Worm (Caenorhabditis elegans): Measurements from ENCODE around the gene pqn-75.

Gene pqn-75

DNA sequence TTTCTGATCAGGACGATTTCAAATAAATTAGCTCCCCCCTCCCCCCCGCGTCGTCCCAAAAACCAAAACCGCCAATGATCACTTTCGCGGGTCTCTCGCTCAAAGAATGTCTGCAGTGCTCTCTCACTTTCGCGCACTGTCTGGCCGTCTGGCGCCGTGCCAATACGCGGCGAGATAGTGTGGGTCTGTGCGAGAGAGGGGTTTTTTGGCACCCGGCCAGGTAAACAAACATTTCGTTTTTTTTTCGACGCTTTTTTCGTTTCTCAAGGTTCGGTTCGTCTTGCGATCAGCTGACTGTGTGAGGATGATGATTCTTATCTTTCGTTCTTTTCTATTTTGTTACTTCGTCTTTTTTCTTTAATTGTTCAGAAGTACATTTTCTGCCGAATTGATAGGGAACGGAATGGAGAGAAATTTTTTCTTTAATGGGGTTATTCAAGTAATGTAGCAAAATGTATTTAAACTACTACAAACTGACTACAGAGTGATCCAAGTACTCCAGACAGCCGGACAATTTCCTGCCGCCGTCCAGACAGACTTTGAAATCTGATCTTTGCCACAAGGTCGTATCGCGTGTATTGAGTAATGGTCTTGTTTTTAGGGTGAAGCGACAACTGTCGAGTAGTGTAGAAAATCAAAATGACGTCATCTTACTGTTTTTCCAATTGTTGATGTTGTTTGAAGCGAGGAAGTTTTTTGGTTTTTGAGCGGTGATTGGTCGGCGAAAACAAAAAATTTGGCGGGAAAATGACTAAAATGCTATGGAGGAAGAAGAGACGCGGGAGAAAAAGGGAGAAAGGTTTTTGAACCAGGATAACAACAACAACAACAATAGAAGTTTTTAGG, 47.7 kb upstream of the pqn-75 start (continued):
- peak; percentile 66 for TF ChIP-seq F23B12.7 (tag; optimal IDR thresholded peaks at IDR 0.05; ENCODE audit: insufficient read depth)
- TF ChIP-seq rcor-1 (GFP tag; IDR thresholded peaks at IDR 0.05) = 0 out of 2 replicates have a peak, but pooled peaks have one; percentile 31
- TF ChIP-seq unc-62 (GFP tag; optimal IDR thresholded peaks at IDR 0.05) = no peak
- TF ChIP-seq ztf-22 (GFP tag; optimal IDR thresholded peaks at IDR 0.05) = peak; percentile 26
- peak; percentile 64 for TF ChIP-seq dox-1 (GFP tag; IDR thresholded peaks at IDR 0.05)
- TF ChIP-seq nhr-80 (tag; optimal IDR thresholded peaks at IDR 0.05) = peak; percentile 77
- TF ChIP-seq ceh-79 (tag; optimal IDR thresholded peaks at IDR 0.05) = no peak
- no peak for TF ChIP-seq T26A5.8 (tag; optimal IDR thresholded peaks at IDR 0.05)
- no peak for TF ChIP-seq akir-1 (GFP tag; optimal IDR thresholded peaks at IDR 0.05)
- TF ChIP-seq repo-1 (tag; optimal IDR thresholded peaks at IDR 0.05) = no peak
- TF ChIP-seq lsl-1 (GFP tag; optimal IDR thresholded peaks at IDR 0.05) = no peak
- TF ChIP-seq atf-7 (tag; optimal IDR thresholded peaks at IDR 0.05) = peak; percentile 29
- TF ChIP-seq hrde-1 (tag; optimal IDR thresholded peaks at IDR 0.05; ENCODE audit: borderline replicate concordance) = no peak
- peak; percentile 75 for TF ChIP-seq Y95B8A.8 (GFP tag; IDR thresholded peaks at IDR 0.05)
- TF ChIP-seq efl-1 (GFP tag; optimal IDR thresholded peaks at IDR 0.05) = peak; percentile 11
- no peak for TF ChIP-seq lin-35 (GFP tag; optimal IDR thresholded peaks at IDR 0.05)
- TF ChIP-seq let-607 (tag; optimal IDR thresholded peaks at IDR 0.05) = peak in 1 of 2 experiments; percentile 5
- TF ChIP-seq ztf-6 (GFP tag; IDR thresholded peaks at IDR 0.05) = peak; percentile 9; the same call in 1 of the 2 replicates
- TF ChIP-seq nhr-90 (tag; optimal IDR thresholded peaks at IDR 0.05) = peak; percentile 12
- no peak for TF ChIP-seq nfya-2 (GFP tag; IDR thresholded peaks at IDR 0.05)
- peak; percentile 57 for TF ChIP-seq attf-5 (GFP tag; optimal IDR thresholded peaks at IDR 0.05)
- TF ChIP-seq F49E8.2 (tag; optimal IDR thresholded peaks at IDR 0.05; ENCODE audit: insufficient read depth) = no peak
- TF ChIP-seq B0336.3 (GFP tag; IDR thresholded peaks at IDR 0.05) = peak; percentile 48; the same call in 1 of the 2 replicates
- no peak for TF ChIP-seq ets-4 (GFP tag; optimal IDR thresholded peaks at IDR 0.05)
- TF ChIP-seq hmg-1.2 (GFP tag; IDR thresholded peaks at IDR 0.05) = peak; percentile 88
- TF ChIP-seq tlf-1 (GFP tag; optimal IDR thresholded peaks at IDR 0.05) = peak; percentile 26
- TF ChIP-seq C06A6.2 (GFP tag; conservative IDR thresholded peaks at IDR 0.05) = peak; percentile 69; the same call in 1 of the 2 replicates
- TF ChIP-seq attf-3 (GFP tag; conservative IDR thresholded peaks at IDR 0.05) = 0 out of 2 replicates have a peak, but pooled peaks have one; percentile 11
- peak; percentile 61 for TF ChIP-seq chd-7 (tag; optimal IDR thresholded peaks at IDR 0.05)
- no peak for TF ChIP-seq nhr-179 (tag; optimal IDR thresholded peaks at IDR 0.05)
- TF ChIP-seq snpc-1.3 (tag; optimal IDR thresholded peaks at IDR 0.05; ENCODE audit: insufficient read depth) = no peak
- TF ChIP-seq lir-1 (GFP tag; conservative IDR thresholded peaks at IDR 0.05) = peak; percentile 66
- TF ChIP-seq lin-40 (tag; optimal IDR thresholded peaks at IDR 0.05) = peak; percentile 77
- TF ChIP-seq ceh-40 (GFP tag; IDR thresholded peaks at IDR 0.05) = no peak
- no peak for TF ChIP-seq ztf-3 (GFP tag; optimal IDR thresholded peaks at IDR 0.05)
- TF ChIP-seq egrh-3 (GFP tag; IDR thresholded peaks at IDR 0.05) = peak; percentile 76
- 0 out of 2 replicates have a peak, but pooled peaks have one; percentile 41 for TF ChIP-seq ekl-4 (GFP tag; IDR thresholded peaks at IDR 0.05)
- TF ChIP-seq pbrm-1 (GFP tag; IDR thresholded peaks at IDR 0.05) = peak; percentile 73
- no peak for TF ChIP-seq snpc-4 (GFP tag; optimal IDR thresholded peaks at IDR 0.05)
- peak; percentile 5 to 38 (median 20) for TF ChIP-seq snpc-4 (tag; optimal IDR thresholded peaks at IDR 0.05)

Measured in whole organism, young adult.